Fruit fly (Drosophila melanogaster): ENCODE data around the gene CG31459.

DNA sequence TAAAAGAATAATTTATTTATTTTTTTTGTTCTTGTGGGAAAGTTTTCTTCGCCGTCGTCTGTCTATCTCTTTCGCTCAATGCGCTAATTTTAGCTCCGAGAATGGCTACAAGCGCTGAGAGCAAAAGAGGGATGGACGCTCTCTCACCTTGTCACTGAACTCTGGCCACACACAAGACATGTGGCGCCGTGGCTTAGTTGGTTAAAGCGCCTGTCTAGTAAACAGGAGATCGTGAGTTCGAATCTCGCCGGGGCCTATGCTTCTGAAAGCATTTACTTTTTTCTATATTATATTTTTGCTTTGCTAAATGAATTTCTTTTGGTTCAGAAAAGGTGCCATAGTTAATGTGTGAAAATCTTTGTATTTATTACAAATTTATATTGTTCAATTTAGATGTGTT is 38.1 kb upstream of the CG31459 start:
- no peak for TF ChIP-seq br (GFP tag; optimal IDR thresholded peaks at IDR 0.05)
- TF ChIP-seq Dfd (GFP tag; optimal IDR thresholded peaks at IDR 0.05) = no peak
- TF ChIP-seq Sp1 (GFP tag; optimal IDR thresholded peaks at IDR 0.05) = no peak
- TF ChIP-seq Abd-B (GFP tag; optimal IDR thresholded peaks at IDR 0.05) = no peak
- no peak for TF ChIP-seq brk (GFP tag; optimal IDR thresholded peaks at IDR 0.05)
- peak; percentile 12 for TF ChIP-seq CrebA (GFP tag; optimal IDR thresholded peaks at IDR 0.05; ENCODE audit: borderline replicate concordance)
- TF ChIP-seq N (GFP tag; optimal IDR thresholded peaks at IDR 0.05) = no peak
- no peak for TF ChIP-seq pan (optimal IDR thresholded peaks at IDR 0.05)
- TF ChIP-seq Jra (GFP tag; optimal IDR thresholded peaks at IDR 0.05) = no peak
- no peak for TF ChIP-seq psq (GFP tag; optimal IDR thresholded peaks at IDR 0.05)
- TF ChIP-seq usp (GFP tag; optimal IDR thresholded peaks at IDR 0.05) = no peak
- no peak for TF ChIP-seq h (GFP tag; optimal IDR thresholded peaks at IDR 0.05)
- TF ChIP-seq Hr78 (GFP tag; optimal IDR thresholded peaks at IDR 0.05) = no peak
- no peak for TF ChIP-seq dl (GFP tag; optimal IDR thresholded peaks at IDR 0.05; ENCODE audit: insufficient read depth in 1 of 2, partially characterized antibody in 2 of 2)
